Fruit fly (Drosophila melanogaster) whole organism, adult: ENCODE results near the gene milt.

Experiments
- CG11617 ChIP-seq: fragments of 200-800 bp; sonication (Bioruptor generic); optimal IDR thresholded peaks from 2 replicates; lab custom pipeline; 2017; ENCODE audit warnings: mild to moderate bottlenecking, missing biosample characterization, missing genetic modification reagents, missing genetic modification characterization
- CG12768 ChIP-seq: fragments of 200-800 bp; sonication (Bioruptor generic); optimal IDR thresholded peaks from 2 replicates; lab custom pipeline; 2017; ENCODE audit warnings: missing biosample characterization, missing genetic modification characterization, mild to moderate bottlenecking, moderate library complexity, missing genetic modification reagents
- CG14711 ChIP-seq: fragments of 200-800 bp; sonication (Bioruptor generic); optimal IDR thresholded peaks from 2 replicates; lab custom pipeline; 2018; ENCODE audit warnings: missing biosample characterization, mild to moderate bottlenecking, missing genetic modification characterization, moderate library complexity
- CG1620 ChIP-seq: fragments of 200-800 bp; sonication (Bioruptor generic); optimal IDR thresholded peaks from 2 replicates; lab custom pipeline; 2016; ENCODE audit warnings: missing biosample characterization, missing genetic modification characterization
- CG33017 ChIP-seq: fragments of 200-800 bp; sonication (Bioruptor generic); optimal IDR thresholded peaks from 2 replicates; lab custom pipeline; 2018; ENCODE audit warnings: missing biosample characterization, mild to moderate bottlenecking, missing genetic modification characterization, moderate library complexity
- CG5204 ChIP-seq: fragments of 200-800 bp; sonication (Bioruptor generic); optimal IDR thresholded peaks from 2 replicates; lab custom pipeline; 2016; ENCODE audit warnings: missing biosample characterization, missing genetic modification characterization
- CG7045 ChIP-seq: fragments of 200-800 bp; sonication (Bioruptor generic); optimal IDR thresholded peaks from 2 replicates; lab custom pipeline; 2017; ENCODE audit warnings: missing biosample characterization, mild to moderate bottlenecking, missing genetic modification characterization
- CG7101 ChIP-seq: fragments of 200-800 bp; sonication (Bioruptor generic); optimal IDR thresholded peaks from 2 replicates; lab custom pipeline; 2018; ENCODE audit warnings: missing biosample characterization, mild to moderate bottlenecking, missing genetic modification characterization, moderate library complexity
- Clk ChIP-seq: fragments of 200-800 bp; sonication (Bioruptor generic); optimal IDR thresholded peaks from 2 replicates; lab custom pipeline; 2017; ENCODE audit warnings: missing biosample characterization, missing genetic modification characterization
- Crg-1 ChIP-seq: fragments of 200-800 bp; sonication (Bioruptor generic); optimal IDR thresholded peaks from 2 replicates; lab custom pipeline; 2016; ENCODE audit warnings: missing biosample characterization, missing genetic modification characterization
- Hr96 ChIP-seq: fragments of 200-800 bp; sonication (Bioruptor generic); optimal IDR thresholded peaks from 2 replicates; lab custom pipeline; 2016; ENCODE audit warnings: missing biosample characterization, missing genetic modification characterization
- Mnt ChIP-seq: fragments of 200-800 bp; sonication (Bioruptor generic); optimal IDR thresholded peaks from 2 replicates; lab custom pipeline; 2016; ENCODE audit warnings: missing biosample characterization, mild to moderate bottlenecking, missing genetic modification characterization
- bab1 ChIP-seq: fragments of 200-800 bp; sonication (Bioruptor generic); optimal IDR thresholded peaks from 3 replicates; lab custom pipeline; 2019; ENCODE audit warnings: missing biosample characterization, mild to moderate bottlenecking, missing genetic modification characterization, moderate library complexity
- cic ChIP-seq: fragments of 200-800 bp; sonication (Bioruptor generic); optimal IDR thresholded peaks from 2 replicates; lab custom pipeline; 2017; ENCODE audit warnings: missing biosample characterization, mild to moderate bottlenecking, missing genetic modification characterization, moderate library complexity
- cnc ChIP-seq, 2 experiments: fragments of >200 bp; optimal IDR thresholded peaks; 2 replicates each; lab custom pipeline; 2017
- kay ChIP-seq: fragments of 200-800 bp; sonication (Bioruptor generic); peaks from one replicate; lab custom pipeline; 2016; ENCODE audit warnings: missing biosample characterization, missing genetic modification characterization, borderline replicate concordance
- ovo ChIP-seq: fragments of 200-800 bp; sonication (Bioruptor generic); optimal IDR thresholded peaks from 2 replicates; lab custom pipeline; 2016; ENCODE audit warnings: missing biosample characterization, missing genetic modification characterization
- pad ChIP-seq: fragments of 200-800 bp; sonication (Bioruptor generic); optimal IDR thresholded peaks from 3 replicates; lab custom pipeline; 2017; ENCODE audit warnings: missing biosample characterization, missing genetic modification characterization, mild to moderate bottlenecking, moderate library complexity, missing genetic modification reagents
- tj ChIP-seq: fragments of 200-800 bp; sonication (Bioruptor generic); optimal IDR thresholded peaks from 3 replicates; lab custom pipeline; 2017; ENCODE audit warnings: missing biosample characterization, mild to moderate bottlenecking, missing genetic modification characterization, moderate library complexity
- toe ChIP-seq: fragments of 200-800 bp; sonication (Bioruptor generic); optimal IDR thresholded peaks from 2 replicates; lab custom pipeline; 2016; ENCODE audit warnings: missing biosample characterization, missing genetic modification characterization

Gene milt

DNA sequence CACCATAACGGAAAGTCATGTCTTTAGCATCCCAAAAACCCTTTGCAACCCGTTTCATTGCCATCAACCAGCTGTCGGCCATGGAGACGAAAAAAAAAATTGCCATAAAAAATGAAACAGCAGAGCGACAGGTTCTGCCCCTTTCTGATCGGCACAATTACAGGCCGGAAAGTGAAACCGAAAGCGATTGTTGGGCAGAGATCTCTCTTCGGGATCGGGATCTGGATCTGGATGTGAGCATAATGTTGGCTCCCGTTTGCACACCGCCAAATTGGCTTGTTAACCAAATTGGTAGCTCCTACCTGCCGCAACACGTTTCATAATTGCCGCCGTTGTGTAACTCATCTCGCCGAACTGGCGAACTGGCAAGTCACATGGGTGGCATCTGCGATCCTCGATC lies 44.6 kb downstream of the milt start:
- no peak for TF ChIP-seq CG7045 (GFP tag; lab: Kevin White, UChicago)
- TF ChIP-seq CG12768 (GFP tag; lab: Kevin White, UChicago), result no peak
- TF ChIP-seq CG33017 (tag; lab: Kevin White, UChicago), result no peak
- no peak for TF ChIP-seq ovo (GFP tag; lab: Kevin White, UChicago)
- no peak for TF ChIP-seq toe (GFP tag; lab: Kevin White, UChicago)
- no peak for TF ChIP-seq pad (GFP tag; lab: Kevin White, UChicago)
- TF ChIP-seq kay (GFP tag; lab: Kevin White, UChicago), result no peak
- TF ChIP-seq Crg-1, result no peak
- no peak for TF ChIP-seq Clk (GFP tag; lab: Kevin White, UChicago)
- no peak for TF ChIP-seq CG5204 (GFP tag; lab: Kevin White, UChicago)
- TF ChIP-seq Mnt (GFP tag; lab: Kevin White, UChicago), result no peak
- no peak for TF ChIP-seq CG1620 (GFP tag; lab: Kevin White, UChicago)
- no peak for TF ChIP-seq CG11617 (GFP tag; lab: Kevin White, UChicago)
- TF ChIP-seq Hr96 (GFP tag; lab: Kevin White, UChicago), result no peak
- TF ChIP-seq cnc (optimal IDR thresholded peaks at IDR 0.05; lab: Kevin White, UChicago), result no peak
- TF ChIP-seq CG7101 (tag; lab: Kevin White, UChicago), result no peak
- no peak for TF ChIP-seq bab1 (GFP tag; lab: Kevin White, UChicago)
- TF ChIP-seq cic (GFP tag; lab: Kevin White, UChicago), result no peak
- no peak for TF ChIP-seq tj

DNA sequence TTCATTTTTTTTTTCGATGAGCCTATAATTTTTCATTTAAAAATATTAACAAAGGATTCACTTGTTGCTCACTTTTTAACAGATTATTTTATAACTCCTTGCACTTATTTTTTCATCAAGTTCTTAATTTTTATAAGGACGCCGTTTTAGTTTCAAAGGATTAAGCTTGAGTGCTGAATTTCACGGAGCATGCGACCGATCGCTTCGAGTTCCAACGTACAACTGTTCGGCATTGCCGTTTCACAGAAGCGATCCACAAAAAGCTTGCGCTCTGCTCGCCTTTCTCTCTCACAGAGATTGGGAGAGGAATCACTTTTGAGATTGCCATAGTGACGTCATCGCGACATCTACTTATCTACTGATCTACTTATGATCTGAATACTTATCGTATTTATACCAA lies 46.8 kb downstream of the milt start, which contains the start of gene Pvf2:
TSS of gene Pvf2 (minus strand) at position 226 of the 400 bp plus-strand sequence.
- TF ChIP-seq cic (GFP tag; lab: Kevin White, UChicago) (no peak), CG14711 (no peak), CG7045 (GFP tag; lab: Kevin White, UChicago) (no peak)

DNA sequence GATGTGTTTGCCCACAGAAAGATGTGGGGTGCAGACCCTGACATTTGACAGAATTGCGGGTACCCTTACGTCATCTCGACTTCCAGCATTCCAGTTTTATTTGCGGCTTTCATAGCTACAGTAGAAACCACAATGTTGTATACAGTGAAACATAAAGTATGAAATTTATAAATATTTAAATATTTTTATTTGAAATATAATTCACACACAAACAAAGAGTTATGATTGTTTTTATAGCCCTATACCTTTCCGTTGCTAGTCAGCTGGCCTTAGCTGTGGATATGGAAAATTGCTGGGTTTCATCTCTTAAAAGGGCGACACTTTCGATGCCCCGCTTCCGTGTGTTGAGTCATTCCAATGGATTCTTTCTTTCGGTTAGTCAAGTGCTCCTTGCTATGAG lies 53.3 kb downstream of the milt start:
- TF ChIP-seq Hr96 (GFP tag; lab: Kevin White, UChicago), result no peak
- TF ChIP-seq CG12768 (GFP tag; lab: Kevin White, UChicago), result no peak
- TF ChIP-seq tj, result no peak

DNA sequence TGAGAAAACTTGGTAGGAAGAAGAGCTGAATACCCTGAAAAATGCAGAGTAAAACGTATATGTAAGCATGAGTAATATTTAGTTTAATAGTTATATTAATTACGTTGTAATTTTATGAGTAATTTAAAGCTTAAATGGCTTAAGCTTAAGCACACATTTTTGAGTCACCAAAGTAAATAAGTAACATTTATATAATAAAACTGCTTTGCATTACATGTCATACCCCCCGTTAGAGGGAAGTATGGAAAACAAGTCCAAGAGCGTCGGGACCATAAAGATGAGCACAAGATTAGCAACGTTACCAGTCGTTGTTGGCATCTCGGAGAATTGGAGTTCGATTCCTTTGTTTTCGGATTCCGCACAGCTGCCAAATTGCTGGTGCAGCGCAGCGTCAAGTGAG lies 56.7 kb downstream of the milt start:
- TF ChIP-seq cnc (optimal IDR thresholded peaks at IDR 0.05; lab: Kevin White, UChicago) (no peak), Hr96 (GFP tag; lab: Kevin White, UChicago) (no peak), tj (no peak), CG11617 (GFP tag; lab: Kevin White, UChicago) (no peak), bab1 (GFP tag; lab: Kevin White, UChicago) (no peak), toe (GFP tag; lab: Kevin White, UChicago) (no peak), pad (GFP tag; lab: Kevin White, UChicago) (no peak), CG14711 (no peak), kay (GFP tag; lab: Kevin White, UChicago) (no peak)

DNA sequence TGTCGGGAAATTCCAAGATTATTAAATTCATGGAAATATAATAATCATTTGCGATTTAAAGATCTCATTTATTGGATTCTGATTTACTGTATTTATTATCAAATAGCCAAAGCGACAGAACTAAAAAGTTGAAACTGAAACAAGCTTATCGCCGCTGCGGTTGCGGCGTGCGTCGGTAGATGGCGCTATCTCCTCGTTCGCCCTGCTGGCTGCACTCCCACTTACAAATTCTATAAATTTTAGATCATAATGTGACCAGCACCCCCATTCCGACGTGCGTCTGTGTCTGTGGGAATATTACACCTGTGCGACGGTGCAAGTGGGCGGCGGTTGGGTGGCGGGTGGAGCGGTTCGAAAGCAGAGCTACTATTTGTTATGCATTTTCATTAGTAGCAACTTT lies 59.8 kb downstream of the milt start:
- TF ChIP-seq toe (GFP tag; lab: Kevin White, UChicago) (no peak), Mnt (GFP tag; lab: Kevin White, UChicago) (no peak), CG11617 (GFP tag; lab: Kevin White, UChicago) (no peak), CG1620 (GFP tag; lab: Kevin White, UChicago) (no peak)

DNA sequence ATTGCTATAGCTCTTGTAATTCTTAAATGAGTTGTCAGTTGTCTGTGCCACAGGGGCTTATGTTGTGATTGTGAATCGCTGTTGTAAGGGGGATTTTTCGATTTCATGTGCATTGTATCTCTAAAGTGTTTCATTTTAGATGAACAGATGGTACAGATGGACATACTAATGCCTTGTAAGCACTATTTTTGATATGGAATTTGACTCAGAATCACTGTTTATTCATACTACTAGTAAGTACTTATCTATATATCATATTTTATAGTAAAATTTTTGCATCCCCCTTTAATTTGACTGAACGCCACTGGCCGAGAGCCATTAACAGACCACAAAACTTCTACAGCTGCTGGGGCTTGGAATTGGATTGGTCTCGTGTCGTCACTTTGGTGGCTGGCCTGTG lies 63.2 kb downstream of the milt start:
- TF ChIP-seq CG7101 (tag; lab: Kevin White, UChicago), result no peak
- no peak for TF ChIP-seq Mnt (GFP tag; lab: Kevin White, UChicago)

DNA sequence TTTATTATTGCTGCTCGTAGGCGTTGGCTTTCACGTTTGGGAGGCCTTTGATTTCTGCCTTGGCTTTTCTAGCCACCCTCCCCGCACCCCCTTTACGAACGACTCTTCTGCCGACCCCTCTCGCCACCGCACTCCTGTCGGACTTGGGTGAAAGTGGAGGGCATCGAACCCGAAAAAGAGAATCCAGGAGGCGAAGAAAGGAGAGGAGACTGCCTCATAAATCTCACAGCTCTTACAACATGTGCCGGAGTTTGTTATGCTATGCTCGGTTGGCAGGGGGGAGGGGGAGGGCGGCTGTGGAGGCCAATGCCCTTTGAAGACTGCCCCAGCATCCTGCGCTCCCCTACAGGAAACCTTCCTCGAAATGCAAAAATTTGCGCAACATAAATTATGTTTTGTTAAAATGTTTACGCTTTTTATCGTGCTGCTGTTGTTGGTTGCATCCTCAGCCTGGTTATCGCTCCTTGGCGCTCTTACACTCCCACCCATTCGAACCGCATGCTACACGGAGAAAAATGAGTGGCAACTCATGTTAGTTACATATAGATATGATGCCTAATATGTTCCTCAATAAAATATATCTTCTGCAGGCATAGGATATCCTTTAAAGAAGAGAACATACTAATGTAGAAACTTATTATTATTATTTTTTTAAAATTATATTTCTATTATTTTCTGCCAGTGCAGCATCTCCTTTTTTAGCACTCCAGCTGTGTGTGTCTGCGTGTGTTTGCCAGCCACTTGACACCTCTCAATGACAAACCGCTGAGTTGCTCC lies 66.8 kb downstream of the milt start:
- TF ChIP-seq kay (GFP tag; lab: Kevin White, UChicago) (no peak), cic (GFP tag; lab: Kevin White, UChicago) (no peak), CG33017 (tag; lab: Kevin White, UChicago) (no peak), CG12768 (GFP tag; lab: Kevin White, UChicago) (no peak), CG7045 (GFP tag; lab: Kevin White, UChicago) (no peak), Mnt (GFP tag; lab: Kevin White, UChicago) (no peak), Crg-1 (no peak), ovo (GFP tag; lab: Kevin White, UChicago) (no peak), Clk (GFP tag; lab: Kevin White, UChicago) (no peak), tj (no peak), CG7101 (tag; lab: Kevin White, UChicago) (no peak), pad (GFP tag; lab: Kevin White, UChicago) (no peak), toe (GFP tag; lab: Kevin White, UChicago) (no peak), CG1620 (GFP tag; lab: Kevin White, UChicago) (no peak), CG11617 (GFP tag; lab: Kevin White, UChicago) (no peak), cnc (optimal IDR thresholded peaks at IDR 0.05; lab: Kevin White, UChicago) (no peak), bab1 (GFP tag; lab: Kevin White, UChicago) (no peak)
